Worm (Caenorhabditis elegans) whole organism, L3 larva: ENCODE results near the gene C50B6.1.

Experiments used
- R02D3.7 ChIP-seq: fragments of 150-350 bp; optimal IDR thresholded peaks from 2 replicates; lab custom pipeline; 2014; ENCODE audit warnings: missing biosample characterization, missing genetic modification characterization
- ZK546.5 ChIP-seq: sonication (generic microtip); optimal IDR thresholded peaks from 2 replicates; lab custom pipeline; 2017; ENCODE audit warnings: missing biosample characterization, missing genetic modification characterization
- ama-1 ChIP-seq: fragments of 150-350 bp; optimal IDR thresholded peaks from 2 replicates; lab custom pipeline; 2018
- ceh-16 ChIP-seq: sonication (generic microtip); optimal IDR thresholded peaks from 2 replicates; lab custom pipeline; 2017; ENCODE audit warnings: missing biosample characterization, missing genetic modification characterization
- ceh-28 ChIP-seq: fragments of 150-350 bp; optimal IDR thresholded peaks from 2 replicates; lab custom pipeline; 2014; ENCODE audit warnings: missing biosample characterization, missing genetic modification reagents, missing genetic modification characterization
- ceh-82 ChIP-seq: fragments of 150-350 bp; optimal IDR thresholded peaks from 2 replicates; lab custom pipeline; 2014; ENCODE audit warnings: missing biosample characterization, missing genetic modification characterization
- ceh-9 ChIP-seq: sonication (generic microtip); optimal IDR thresholded peaks from 2 replicates; lab custom pipeline; 2018; ENCODE audit warnings: missing biosample characterization, missing genetic modification characterization
- daf-12 ChIP-seq: fragments of 150-350 bp; optimal IDR thresholded peaks from 2 replicates; lab custom pipeline; 2014; ENCODE audit warnings: missing biosample characterization, missing genetic modification reagents, missing genetic modification characterization
- egl-27 ChIP-seq: sonication (generic microtip); optimal IDR thresholded peaks from 4 replicates; lab custom pipeline; 2017; ENCODE audit warnings: missing biosample characterization, missing genetic modification reagents, missing genetic modification characterization
- elt-1 ChIP-seq: fragments of 150-350 bp; optimal IDR thresholded peaks from 2 replicates; lab custom pipeline; 2014; ENCODE audit warnings: missing biosample characterization, missing genetic modification characterization
- elt-2 ChIP-seq: sonication (generic microtip); optimal IDR thresholded peaks from 2 replicates; lab custom pipeline; 2016; ENCODE audit warnings: missing genetic modification reagents, mild to moderate bottlenecking, missing genetic modification characterization, missing compliant biosample characterization
- elt-3 ChIP-seq, 3 experiments: fragments of 150-350 bp in 1 of 3; sonication (generic microtip) in 2 of 3; optimal IDR thresholded peaks; 2 replicates in 2 of 3; 4 replicates in 1 of 3; lab custom pipeline; 2014 to 2017; ENCODE audit warnings: missing biosample characterization in 3 of 3, missing genetic modification characterization in 3 of 3
- fkh-10 ChIP-seq: sonication (generic microtip); optimal IDR thresholded peaks from 2 replicates; lab custom pipeline; 2017; ENCODE audit warnings: missing biosample characterization, missing genetic modification reagents, missing genetic modification characterization
- fkh-2 ChIP-seq: fragments of 150-350 bp; optimal IDR thresholded peaks from 2 replicates; lab custom pipeline; 2014; ENCODE audit warnings: missing biosample characterization, missing genetic modification reagents, missing genetic modification characterization
- fos-1 ChIP-seq: fragments of 150-350 bp; optimal IDR thresholded peaks from 2 replicates; lab custom pipeline; 2014; ENCODE audit warnings: missing biosample characterization, missing genetic modification characterization
- hmg-11 ChIP-seq: sonication (generic microtip); optimal IDR thresholded peaks from 2 replicates; lab custom pipeline; 2016; ENCODE audit warnings: missing genetic modification characterization, missing compliant biosample characterization
- jun-1 ChIP-seq: fragments of 150-350 bp; optimal IDR thresholded peaks from 2 replicates; lab custom pipeline; 2014; ENCODE audit warnings: missing biosample characterization, missing genetic modification reagents, missing genetic modification characterization
- lin-15B ChIP-seq: fragments of 150-350 bp; optimal IDR thresholded peaks from 2 replicates; lab custom pipeline; 2014; ENCODE audit warnings: missing biosample characterization, missing genetic modification characterization
- lin-39 ChIP-seq: fragments of 150-350 bp; optimal IDR thresholded peaks from 2 replicates; lab custom pipeline; 2018; ENCODE audit warnings: missing biosample characterization, missing genetic modification reagents, missing genetic modification characterization
- lsy-12 ChIP-seq: sonication (generic microtip); optimal IDR thresholded peaks from 2 replicates; lab custom pipeline; 2016; ENCODE audit warnings: mild to moderate bottlenecking, missing genetic modification characterization, missing compliant biosample characterization
- mml-1 ChIP-seq: fragments of 150-350 bp; sonication (generic microtip); optimal IDR thresholded peaks from 3 replicates; lab custom pipeline; 2014; ENCODE audit warnings: missing biosample characterization, missing genetic modification characterization
- nfya-1 ChIP-seq: sonication (generic microtip); optimal IDR thresholded peaks from 2 replicates; lab custom pipeline; 2017; ENCODE audit warnings: missing genetic modification characterization, mild to moderate bottlenecking, missing compliant biosample characterization, antibody characterized with exemption, moderate library complexity; ENCODE audit not compliant: insufficient read depth
- nhr-11 ChIP-seq: fragments of 150-350 bp; optimal IDR thresholded peaks from 2 replicates; lab custom pipeline; 2014; ENCODE audit warnings: missing biosample characterization, missing genetic modification characterization
- nhr-12 ChIP-seq: fragments of 150-350 bp; optimal IDR thresholded peaks from 2 replicates; lab custom pipeline; 2014; ENCODE audit warnings: missing biosample characterization, missing genetic modification characterization
- nhr-23 ChIP-seq: fragments of 150-350 bp; optimal IDR thresholded peaks from 2 replicates; lab custom pipeline; 2014; ENCODE audit warnings: missing biosample characterization, missing genetic modification reagents, missing genetic modification characterization
- nhr-237 ChIP-seq: fragments of 150-350 bp; optimal IDR thresholded peaks from 2 replicates; lab custom pipeline; 2014; ENCODE audit warnings: missing biosample characterization, missing genetic modification characterization
- nhr-25 ChIP-seq: sonication (generic microtip); optimal IDR thresholded peaks from 2 replicates; lab custom pipeline; 2017; ENCODE audit warnings: missing biosample characterization, missing genetic modification characterization
- nhr-28 ChIP-seq: fragments of 150-350 bp; optimal IDR thresholded peaks from 2 replicates; lab custom pipeline; 2014; ENCODE audit warnings: missing biosample characterization, missing genetic modification characterization
- nhr-43 ChIP-seq: sonication (generic microtip); optimal IDR thresholded peaks from 2 replicates; lab custom pipeline; 2016; ENCODE audit warnings: mild to moderate bottlenecking, missing genetic modification characterization, missing compliant biosample characterization; ENCODE audit not compliant: poor library complexity, severe bottlenecking
- nhr-67 ChIP-seq: fragments of 150-350 bp; optimal IDR thresholded peaks from 2 replicates; lab custom pipeline; 2014; ENCODE audit warnings: missing biosample characterization, missing genetic modification characterization
- nhr-76 ChIP-seq: fragments of 150-350 bp; sonication (generic microtip); optimal IDR thresholded peaks from 5 replicates; lab custom pipeline; 2014; ENCODE audit warnings: missing biosample characterization, missing genetic modification characterization
- nhr-77 ChIP-seq: fragments of 150-350 bp; optimal IDR thresholded peaks from 2 replicates; lab custom pipeline; 2014; ENCODE audit warnings: missing biosample characterization, missing genetic modification characterization
- pha-4 ChIP-seq: fragments of 150-350 bp; optimal IDR thresholded peaks from 2 replicates; lab custom pipeline; 2014; ENCODE audit warnings: missing biosample characterization, missing genetic modification reagents, missing genetic modification characterization
- pqm-1 ChIP-seq: fragments of 150-350 bp; optimal IDR thresholded peaks from 2 replicates; lab custom pipeline; 2017; ENCODE audit warnings: missing biosample characterization, missing genetic modification characterization, inconsistent platforms
- sea-2 ChIP-seq: fragments of 150-350 bp; sonication (generic microtip); optimal IDR thresholded peaks from 4 replicates; lab custom pipeline; 2014; ENCODE audit warnings: missing biosample characterization, missing genetic modification reagents, missing genetic modification characterization
- skn-1 ChIP-seq: fragments of 150-350 bp; optimal IDR thresholded peaks from 2 replicates; lab custom pipeline; 2014; ENCODE audit warnings: missing biosample characterization, missing genetic modification characterization
- snpc-4 ChIP-seq: fragments of 150-350 bp; optimal IDR thresholded peaks from 2 replicates; lab custom pipeline; 2014; ENCODE audit warnings: missing biosample characterization, missing genetic modification characterization
- tbx-2 ChIP-seq: sonication (generic microtip); optimal IDR thresholded peaks from 2 replicates; lab custom pipeline; 2016; ENCODE audit warnings: mild to moderate bottlenecking, missing genetic modification characterization, missing compliant biosample characterization
- unc-39 ChIP-seq: sonication (generic microtip); optimal IDR thresholded peaks from 4 replicates; lab custom pipeline; 2017; ENCODE audit warnings: missing biosample characterization, missing genetic modification characterization
- unc-62 ChIP-seq: fragments of 150-350 bp; sonication (generic microtip); optimal IDR thresholded peaks from 4 replicates; lab custom pipeline; 2014; ENCODE audit warnings: missing biosample characterization, missing genetic modification reagents, missing genetic modification characterization
- zag-1 ChIP-seq: fragments of 150-350 bp; optimal IDR thresholded peaks from 2 replicates; lab custom pipeline; 2014; ENCODE audit warnings: missing biosample characterization, missing genetic modification characterization
- ztf-11 ChIP-seq: fragments of 150-350 bp; optimal IDR thresholded peaks from 2 replicates; lab custom pipeline; 2014; ENCODE audit warnings: missing biosample characterization, missing genetic modification characterization
- ztf-4 ChIP-seq: fragments of 150-350 bp; optimal IDR thresholded peaks from 2 replicates; lab custom pipeline; 2014; ENCODE audit warnings: missing biosample characterization, missing genetic modification characterization

The C50B6.1 gene

DNA sequence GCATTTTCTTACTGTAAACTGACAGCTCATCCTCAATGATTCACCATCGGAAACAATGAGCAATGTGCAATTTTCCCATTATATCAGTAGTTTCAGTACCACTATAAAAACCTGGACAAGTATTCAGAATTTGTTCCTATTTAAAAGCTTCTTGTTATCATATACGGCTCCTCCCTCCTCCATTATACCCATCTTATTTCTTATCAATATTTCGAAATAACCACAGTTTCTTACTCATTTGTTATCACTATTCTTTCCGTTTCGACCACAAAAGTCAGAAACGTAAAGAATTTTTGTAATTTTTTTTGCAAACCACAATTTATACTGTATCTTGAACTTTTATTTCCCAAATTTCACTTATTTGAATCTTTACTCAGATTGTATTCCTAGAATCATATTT is 40.7 kb upstream of the C50B6.1 start:
- TF ChIP-seq jun-1 (tag; lab: Kevin White, UChicago) (peak; percentile 85), nhr-77 (no peak), skn-1 (no peak), pha-4 (tag; lab: Kevin White, UChicago) (peak; percentile 58), elt-2 (tag; lab: Kevin White, UChicago) (peak; percentile 95), pqm-1 (tag; lab: Kevin White, UChicago) (peak; percentile 79), R02D3.7 (tag; lab: Kevin White, UChicago) (no peak)

DNA sequence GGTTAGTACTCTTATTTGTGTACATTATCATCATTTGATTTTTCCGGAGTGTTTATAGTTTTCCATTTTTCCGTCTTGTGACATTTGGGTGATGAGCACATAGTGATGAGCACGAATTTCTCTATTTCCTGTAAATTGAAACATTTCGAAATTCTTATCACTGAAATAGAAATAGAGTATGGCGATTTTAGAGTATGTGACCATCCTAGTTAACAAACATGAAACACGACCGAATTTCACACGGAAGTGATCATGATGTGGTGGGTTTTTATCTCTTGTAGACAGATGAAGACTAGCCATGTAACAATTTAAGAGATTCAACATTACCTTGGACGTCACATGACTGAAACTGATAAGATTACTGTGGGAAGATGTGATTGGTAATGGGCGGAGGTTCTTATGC is 39.5 kb upstream of the C50B6.1 start:
- TF ChIP-seq unc-62 (GFP tag; lab: Kevin White, UChicago) (no peak), fos-1 (peak; percentile 28), ama-1 (lab: Kevin White, UChicago) (no peak), hmg-11 (tag; lab: Kevin White, UChicago) (no peak), elt-2 (tag; lab: Kevin White, UChicago) (peak; percentile 99), lin-15B (tag; lab: Kevin White, UChicago) (no peak), nhr-23 (tag; lab: Kevin White, UChicago) (no peak), lsy-12 (peak; percentile 20), pqm-1 (tag; lab: Kevin White, UChicago) (peak; percentile 88), zag-1 (tag; lab: Kevin White, UChicago) (no peak), ceh-82 (tag; lab: Kevin White, UChicago) (no peak), nhr-67 (tag; lab: Kevin White, UChicago) (no peak), nhr-76 (tag; lab: Kevin White, UChicago) (no peak), nhr-12 (tag; lab: Kevin White, UChicago) (no peak), ceh-28 (tag; lab: Kevin White, UChicago) (no peak), ceh-9 (tag; lab: Kevin White, UChicago) (no peak), lin-39 (tag; lab: Kevin White, UChicago) (no peak), daf-12 (tag; lab: Kevin White, UChicago) (no peak), unc-39 (tag; lab: Kevin White, UChicago) (no peak), R02D3.7 (tag; lab: Kevin White, UChicago) (no peak), snpc-4 (tag; lab: Kevin White, UChicago) (no peak), pha-4 (tag; lab: Kevin White, UChicago) (peak; percentile 75), ceh-16 (tag; lab: Kevin White, UChicago) (no peak), nfya-1 (tag; lab: Kevin White, UChicago) (peak; percentile 50), nhr-11 (tag; lab: Kevin White, UChicago) (no peak), ztf-4 (tag; lab: Kevin White, UChicago) (no peak), fkh-10 (GFP tag; lab: Kevin White, UChicago) (no peak), elt-1 (tag; lab: Kevin White, UChicago) (no peak), elt-3 (tag; optimal IDR thresholded peaks at IDR 0.05; lab: Kevin White, UChicago) (no peak), jun-1 (tag; lab: Kevin White, UChicago) (peak; percentile 92), tbx-2 (tag; lab: Kevin White, UChicago) (no peak), egl-27 (tag; lab: Kevin White, UChicago) (no peak), nhr-43 (tag; lab: Kevin White, UChicago) (no peak), ztf-11 (tag; lab: Kevin White, UChicago) (no peak), fkh-2 (tag; lab: Kevin White, UChicago) (no peak), nhr-77 (no peak), skn-1 (no peak), nhr-28 (tag; lab: Kevin White, UChicago) (no peak), sea-2 (no peak), nhr-25 (tag; lab: Kevin White, UChicago) (no peak), nhr-237 (tag; lab: Kevin White, UChicago) (no peak), ZK546.5 (no peak), mml-1 (tag; lab: Kevin White, UChicago) (no peak)
